Worm (Caenorhabditis elegans) whole organism, L3 larva: Measurements from ENCODE around the gene C33F10.1.
A peak's percentile ranks its signal among the peaks of the same experiment; 100 is the strongest.

Experiments
- R02D3.7 ChIP-seq: fragments of 150-350 bp; optimal IDR thresholded peaks from 2 replicates; lab custom pipeline; 2014; ENCODE audit warnings: missing biosample characterization, missing genetic modification characterization
- ZK546.5 ChIP-seq: sonication (generic microtip); optimal IDR thresholded peaks from 2 replicates; lab custom pipeline; 2017; ENCODE audit warnings: missing biosample characterization, missing genetic modification characterization
- aly-2 ChIP-seq: fragments of 150-350 bp; optimal IDR thresholded peaks from 2 replicates; lab custom pipeline; 2014; ENCODE audit warnings: missing biosample characterization, missing genetic modification characterization
- ama-1 ChIP-seq: fragments of 150-350 bp; optimal IDR thresholded peaks from 2 replicates; lab custom pipeline; 2018
- ceh-16 ChIP-seq: sonication (generic microtip); optimal IDR thresholded peaks from 2 replicates; lab custom pipeline; 2017; ENCODE audit warnings: missing biosample characterization, missing genetic modification characterization
- ceh-28 ChIP-seq: fragments of 150-350 bp; optimal IDR thresholded peaks from 2 replicates; lab custom pipeline; 2014; ENCODE audit warnings: missing biosample characterization, missing genetic modification reagents, missing genetic modification characterization
- ceh-82 ChIP-seq: fragments of 150-350 bp; optimal IDR thresholded peaks from 2 replicates; lab custom pipeline; 2014; ENCODE audit warnings: missing biosample characterization, missing genetic modification characterization
- ceh-9 ChIP-seq: sonication (generic microtip); optimal IDR thresholded peaks from 2 replicates; lab custom pipeline; 2018; ENCODE audit warnings: missing biosample characterization, missing genetic modification characterization
- daf-12 ChIP-seq: fragments of 150-350 bp; optimal IDR thresholded peaks from 2 replicates; lab custom pipeline; 2014; ENCODE audit warnings: missing biosample characterization, missing genetic modification reagents, missing genetic modification characterization
- egl-27 ChIP-seq: sonication (generic microtip); optimal IDR thresholded peaks from 4 replicates; lab custom pipeline; 2017; ENCODE audit warnings: missing biosample characterization, missing genetic modification reagents, missing genetic modification characterization
- egl-5 ChIP-seq: fragments of 150-350 bp; optimal IDR thresholded peaks from 2 replicates; lab custom pipeline; 2017; ENCODE audit warnings: missing biosample characterization, missing genetic modification reagents, missing genetic modification characterization, inconsistent platforms
- elt-1 ChIP-seq: fragments of 150-350 bp; optimal IDR thresholded peaks from 2 replicates; lab custom pipeline; 2014; ENCODE audit warnings: missing biosample characterization, missing genetic modification characterization
- elt-2 ChIP-seq: sonication (generic microtip); optimal IDR thresholded peaks from 2 replicates; lab custom pipeline; 2016; ENCODE audit warnings: missing genetic modification reagents, mild to moderate bottlenecking, missing genetic modification characterization, missing compliant biosample characterization
- elt-3 ChIP-seq, 3 experiments: fragments of 150-350 bp in 1 of 3; sonication (generic microtip) in 2 of 3; optimal IDR thresholded peaks; 2 replicates in 2 of 3; 4 replicates in 1 of 3; lab custom pipeline; 2014 to 2017; ENCODE audit warnings: missing biosample characterization in 3 of 3, missing genetic modification characterization in 3 of 3
- eor-1 ChIP-seq, 2 experiments: fragments of 150-350 bp; optimal IDR thresholded peaks; 2 replicates each; lab custom pipeline; 2014 to 2018; ENCODE audit warnings: missing biosample characterization in 2 of 2, missing genetic modification characterization in 2 of 2
- fkh-10 ChIP-seq: sonication (generic microtip); optimal IDR thresholded peaks from 2 replicates; lab custom pipeline; 2017; ENCODE audit warnings: missing biosample characterization, missing genetic modification reagents, missing genetic modification characterization
- fkh-2 ChIP-seq: fragments of 150-350 bp; optimal IDR thresholded peaks from 2 replicates; lab custom pipeline; 2014; ENCODE audit warnings: missing biosample characterization, missing genetic modification reagents, missing genetic modification characterization
- fos-1 ChIP-seq: fragments of 150-350 bp; optimal IDR thresholded peaks from 2 replicates; lab custom pipeline; 2014; ENCODE audit warnings: missing biosample characterization, missing genetic modification characterization
- hmg-11 ChIP-seq: sonication (generic microtip); optimal IDR thresholded peaks from 2 replicates; lab custom pipeline; 2016; ENCODE audit warnings: missing genetic modification characterization, missing compliant biosample characterization
- jun-1 ChIP-seq: fragments of 150-350 bp; optimal IDR thresholded peaks from 2 replicates; lab custom pipeline; 2014; ENCODE audit warnings: missing biosample characterization, missing genetic modification reagents, missing genetic modification characterization
- lin-15B ChIP-seq: fragments of 150-350 bp; optimal IDR thresholded peaks from 2 replicates; lab custom pipeline; 2014; ENCODE audit warnings: missing biosample characterization, missing genetic modification characterization
- lin-39 ChIP-seq: fragments of 150-350 bp; optimal IDR thresholded peaks from 2 replicates; lab custom pipeline; 2018; ENCODE audit warnings: missing biosample characterization, missing genetic modification reagents, missing genetic modification characterization
- lsy-12 ChIP-seq: sonication (generic microtip); optimal IDR thresholded peaks from 2 replicates; lab custom pipeline; 2016; ENCODE audit warnings: mild to moderate bottlenecking, missing genetic modification characterization, missing compliant biosample characterization
- mdl-1 ChIP-seq: fragments of 150-350 bp; optimal IDR thresholded peaks from 2 replicates; lab custom pipeline; 2014; ENCODE audit warnings: missing biosample characterization, missing genetic modification characterization
- mml-1 ChIP-seq: fragments of 150-350 bp; sonication (generic microtip); optimal IDR thresholded peaks from 3 replicates; lab custom pipeline; 2014; ENCODE audit warnings: missing biosample characterization, missing genetic modification characterization
- nfya-1 ChIP-seq: sonication (generic microtip); optimal IDR thresholded peaks from 2 replicates; lab custom pipeline; 2017; ENCODE audit warnings: missing genetic modification characterization, mild to moderate bottlenecking, missing compliant biosample characterization, antibody characterized with exemption, moderate library complexity; ENCODE audit not compliant: insufficient read depth
- nhr-11 ChIP-seq: fragments of 150-350 bp; optimal IDR thresholded peaks from 2 replicates; lab custom pipeline; 2014; ENCODE audit warnings: missing biosample characterization, missing genetic modification characterization
- nhr-12 ChIP-seq: fragments of 150-350 bp; optimal IDR thresholded peaks from 2 replicates; lab custom pipeline; 2014; ENCODE audit warnings: missing biosample characterization, missing genetic modification characterization
- nhr-23 ChIP-seq: fragments of 150-350 bp; optimal IDR thresholded peaks from 2 replicates; lab custom pipeline; 2014; ENCODE audit warnings: missing biosample characterization, missing genetic modification reagents, missing genetic modification characterization
- nhr-237 ChIP-seq: fragments of 150-350 bp; optimal IDR thresholded peaks from 2 replicates; lab custom pipeline; 2014; ENCODE audit warnings: missing biosample characterization, missing genetic modification characterization
- nhr-25 ChIP-seq: sonication (generic microtip); optimal IDR thresholded peaks from 2 replicates; lab custom pipeline; 2017; ENCODE audit warnings: missing biosample characterization, missing genetic modification characterization
- nhr-28 ChIP-seq: fragments of 150-350 bp; optimal IDR thresholded peaks from 2 replicates; lab custom pipeline; 2014; ENCODE audit warnings: missing biosample characterization, missing genetic modification characterization
- nhr-43 ChIP-seq: sonication (generic microtip); optimal IDR thresholded peaks from 2 replicates; lab custom pipeline; 2016; ENCODE audit warnings: mild to moderate bottlenecking, missing genetic modification characterization, missing compliant biosample characterization; ENCODE audit not compliant: poor library complexity, severe bottlenecking
- nhr-67 ChIP-seq: fragments of 150-350 bp; optimal IDR thresholded peaks from 2 replicates; lab custom pipeline; 2014; ENCODE audit warnings: missing biosample characterization, missing genetic modification characterization
- nhr-76 ChIP-seq: fragments of 150-350 bp; sonication (generic microtip); optimal IDR thresholded peaks from 5 replicates; lab custom pipeline; 2014; ENCODE audit warnings: missing biosample characterization, missing genetic modification characterization
- nhr-77 ChIP-seq: fragments of 150-350 bp; optimal IDR thresholded peaks from 2 replicates; lab custom pipeline; 2014; ENCODE audit warnings: missing biosample characterization, missing genetic modification characterization
- pha-4 ChIP-seq: fragments of 150-350 bp; optimal IDR thresholded peaks from 2 replicates; lab custom pipeline; 2014; ENCODE audit warnings: missing biosample characterization, missing genetic modification reagents, missing genetic modification characterization
- pqm-1 ChIP-seq: fragments of 150-350 bp; optimal IDR thresholded peaks from 2 replicates; lab custom pipeline; 2017; ENCODE audit warnings: missing biosample characterization, missing genetic modification characterization, inconsistent platforms
- sea-2 ChIP-seq: fragments of 150-350 bp; sonication (generic microtip); optimal IDR thresholded peaks from 4 replicates; lab custom pipeline; 2014; ENCODE audit warnings: missing biosample characterization, missing genetic modification reagents, missing genetic modification characterization
- skn-1 ChIP-seq: fragments of 150-350 bp; optimal IDR thresholded peaks from 2 replicates; lab custom pipeline; 2014; ENCODE audit warnings: missing biosample characterization, missing genetic modification characterization
- snpc-4 ChIP-seq: fragments of 150-350 bp; optimal IDR thresholded peaks from 2 replicates; lab custom pipeline; 2014; ENCODE audit warnings: missing biosample characterization, missing genetic modification characterization
- tbx-2 ChIP-seq: sonication (generic microtip); optimal IDR thresholded peaks from 2 replicates; lab custom pipeline; 2016; ENCODE audit warnings: mild to moderate bottlenecking, missing genetic modification characterization, missing compliant biosample characterization
- unc-39 ChIP-seq: sonication (generic microtip); optimal IDR thresholded peaks from 4 replicates; lab custom pipeline; 2017; ENCODE audit warnings: missing biosample characterization, missing genetic modification characterization
- unc-62 ChIP-seq: fragments of 150-350 bp; sonication (generic microtip); optimal IDR thresholded peaks from 4 replicates; lab custom pipeline; 2014; ENCODE audit warnings: missing biosample characterization, missing genetic modification reagents, missing genetic modification characterization
- zag-1 ChIP-seq: fragments of 150-350 bp; optimal IDR thresholded peaks from 2 replicates; lab custom pipeline; 2014; ENCODE audit warnings: missing biosample characterization, missing genetic modification characterization
- ztf-11 ChIP-seq: fragments of 150-350 bp; optimal IDR thresholded peaks from 2 replicates; lab custom pipeline; 2014; ENCODE audit warnings: missing biosample characterization, missing genetic modification characterization
- ztf-4 ChIP-seq: fragments of 150-350 bp; optimal IDR thresholded peaks from 2 replicates; lab custom pipeline; 2014; ENCODE audit warnings: missing biosample characterization, missing genetic modification characterization

The C33F10.1 gene

ce11 chrII:4851594-4852106 lies 16.8 kb downstream of the C33F10.1 start, which contains the start of gene dnj-9:
TSS of gene dnj-9 (plus strand) at chrII:4852056.
- no peak for TF ChIP-seq mml-1 (tag; lab: Kevin White, UChicago)
- TF ChIP-seq nhr-12 (tag; lab: Kevin White, UChicago): no peak
- TF ChIP-seq elt-2 (tag; lab: Kevin White, UChicago): peak; percentile 91
- TF ChIP-seq nhr-28: no peak
- TF ChIP-seq ceh-16: no peak
- TF ChIP-seq unc-39: no peak
- TF ChIP-seq ztf-4 (tag; lab: Kevin White, UChicago): peak; percentile 63
- no peak for TF ChIP-seq nhr-237 (tag; lab: Kevin White, UChicago)
- peak; percentile 91 for TF ChIP-seq lin-15B (tag; lab: Kevin White, UChicago)
- TF ChIP-seq lsy-12 (tag; lab: Kevin White, UChicago): peak; percentile 93
- peak; percentile 84 for TF ChIP-seq ceh-28 (tag; lab: Kevin White, UChicago)
- TF ChIP-seq ZK546.5 (tag; lab: Kevin White, UChicago): peak; percentile 48
- peak; percentile 17 for TF ChIP-seq daf-12 (tag; lab: Kevin White, UChicago)
- peak; percentile 97 for TF ChIP-seq pha-4 (tag; lab: Kevin White, UChicago)
- peak; percentile 29 for TF ChIP-seq nhr-77 (tag; lab: Kevin White, UChicago)
- TF ChIP-seq fkh-10 (GFP tag; lab: Kevin White, UChicago): peak; percentile 77
- TF ChIP-seq egl-5: peak; percentile 84
- no peak for TF ChIP-seq ztf-11 (tag; lab: Kevin White, UChicago)
- TF ChIP-seq R02D3.7 (tag; lab: Kevin White, UChicago): peak; percentile 86
- peak; percentile 74 for TF ChIP-seq elt-1
- TF ChIP-seq fos-1 (tag; lab: Kevin White, UChicago): peak; percentile 29
- TF ChIP-seq unc-62: peak; percentile 40
- TF ChIP-seq jun-1 (tag; lab: Kevin White, UChicago): peak; percentile 94
- peak; percentile 93 for TF ChIP-seq nfya-1 (tag; lab: Kevin White, UChicago)
- TF ChIP-seq skn-1 (tag; lab: Kevin White, UChicago): peak; percentile 88
- TF ChIP-seq eor-1 (tag; optimal IDR thresholded peaks at IDR 0.05; lab: Kevin White, UChicago): peak in 1 of 2 experiments; percentile 1
- TF ChIP-seq ceh-82 (tag; lab: Kevin White, UChicago): peak; percentile 31
- TF ChIP-seq nhr-11 (tag; lab: Kevin White, UChicago): peak; percentile 58
- peak; percentile 92 for TF ChIP-seq snpc-4 (tag; lab: Kevin White, UChicago)
- peak; percentile 75 for TF ChIP-seq ama-1
- TF ChIP-seq nhr-76 (tag; lab: Kevin White, UChicago): no peak
- TF ChIP-seq pqm-1 (tag; lab: Kevin White, UChicago): peak; percentile 39
- TF ChIP-seq sea-2 (GFP tag; lab: Kevin White, UChicago): no peak
- peak; percentile 49 for TF ChIP-seq lin-39 (tag; lab: Kevin White, UChicago)
- peak; percentile 0 for TF ChIP-seq egl-27 (tag; lab: Kevin White, UChicago)
- TF ChIP-seq zag-1: peak; percentile 40
- TF ChIP-seq aly-2: no peak
- no peak for TF ChIP-seq nhr-67 (tag; lab: Kevin White, UChicago)
- TF ChIP-seq nhr-43: peak; percentile 95
- TF ChIP-seq mdl-1: no peak
- TF ChIP-seq fkh-2 (tag; lab: Kevin White, UChicago): no peak
- no peak for TF ChIP-seq ceh-9 (tag; lab: Kevin White, UChicago)
- TF ChIP-seq tbx-2 (tag; lab: Kevin White, UChicago): peak; percentile 94
- peak; percentile 93 for TF ChIP-seq nhr-25 (tag; lab: Kevin White, UChicago)
- no peak for TF ChIP-seq elt-3 (tag; optimal IDR thresholded peaks at IDR 0.05; lab: Kevin White, UChicago)
- peak; percentile 75 for TF ChIP-seq hmg-11 (tag; lab: Kevin White, UChicago)
- TF ChIP-seq nhr-23 (tag; lab: Kevin White, UChicago): peak; percentile 99
